Fruit fly (Drosophila melanogaster): ENCODE results near the gene NSD.
A peak's percentile ranks its signal among the peaks of the same experiment; 100 is the strongest.

The NSD gene

dm6 chr3R:27922673-27923175 lies 14.9 kb downstream of the NSD start, which contains the start of gene RpL4 (continued):
- TF ChIP-seq ken (GFP tag; IDR thresholded peaks at IDR 0.05) (peak; percentile 83), Atf3 (GFP tag; optimal IDR thresholded peaks at IDR 0.05) (peak; percentile 66), ara (GFP tag; IDR thresholded peaks at IDR 0.05) (peak; percentile 81), zf30C (GFP tag; optimal IDR thresholded peaks at IDR 0.05) (peak; percentile 39), CG2120 (GFP tag; optimal IDR thresholded peaks at IDR 0.05) (peak; percentile 58), CG2875 (GFP tag; optimal IDR thresholded peaks at IDR 0.05) (peak; percentile 88), Mes4 (GFP tag; optimal IDR thresholded peaks at IDR 0.05) (peak; percentile 93), nerfin-2 (GFP tag; IDR thresholded peaks at IDR 0.05; ENCODE audit: partially characterized antibody) (no peak), salm (tag; optimal IDR thresholded peaks at IDR 0.05) (peak; percentile 76), otp (GFP tag; IDR thresholded peaks at IDR 0.05) (peak; percentile 93), slp2 (GFP tag; optimal IDR thresholded peaks at IDR 0.05) (peak; percentile 72), CG12219 (GFP tag; optimal IDR thresholded peaks at IDR 0.05) (peak; percentile 78), CG2202 (tag; optimal IDR thresholded peaks at IDR 0.05) (peak; percentile 78), CG6791 (GFP tag; IDR thresholded peaks at IDR 0.05; ENCODE audit: partially characterized antibody) (no peak), CG11696 (GFP tag; IDR thresholded peaks at IDR 0.05) (peak; percentile 74), ab (GFP tag; optimal IDR thresholded peaks at IDR 0.05) (peak; percentile 2), cas (GFP tag; IDR thresholded peaks at IDR 0.05) (peak; percentile 53), CG31441 (GFP tag; IDR thresholded peaks at IDR 0.05) (peak; percentile 82), CG7372 (GFP tag; IDR thresholded peaks at IDR 0.05) (peak; percentile 67), stwl (tag; optimal IDR thresholded peaks at IDR 0.05) (peak; percentile 69), CG12769 (tag; optimal IDR thresholded peaks at IDR 0.05) (no peak), stc (GFP tag; IDR thresholded peaks at IDR 0.05) (peak; percentile 71), bcd (GFP tag; optimal IDR thresholded peaks at IDR 0.05) (peak; percentile 92), tll (GFP tag; optimal IDR thresholded peaks at IDR 0.05) (no peak), CG10274 (GFP tag; optimal IDR thresholded peaks at IDR 0.05) (peak; percentile 81), ash1 (GFP tag; optimal IDR thresholded peaks at IDR 0.05) (peak; percentile 64), CG12299 (tag; optimal IDR thresholded peaks at IDR 0.05) (peak; percentile 54), lola (GFP tag; optimal IDR thresholded peaks at IDR 0.05) (peak in 1 of 3 experiments; percentile 61), CG12942 (GFP tag; optimal IDR thresholded peaks at IDR 0.05) (peak; percentile 26), gcm (GFP tag; optimal IDR thresholded peaks at IDR 0.05) (peak; percentile 65), tap (tag; optimal IDR thresholded peaks at IDR 0.05) (no peak), odd (GFP tag; optimal IDR thresholded peaks at IDR 0.05) (peak; percentile 94), CG11398 (GFP tag; optimal IDR thresholded peaks at IDR 0.05) (peak; percentile 81), org-1 (GFP tag; optimal IDR thresholded peaks at IDR 0.05) (peak; percentile 71), Lpt (GFP tag; optimal IDR thresholded peaks at IDR 0.05) (no peak), C15 (GFP tag; IDR thresholded peaks at IDR 0.05) (peak; percentile 72; the same call in 1 of the 3 replicates), D19A (tag; optimal IDR thresholded peaks at IDR 0.05) (peak; percentile 7), NFAT (GFP tag; IDR thresholded peaks at IDR 0.05) (peak; percentile 79), yki (optimal IDR thresholded peaks at IDR 0.05) (no peak), unpg (GFP tag; optimal IDR thresholded peaks at IDR 0.05) (peak; percentile 82), Asciz (GFP tag; optimal IDR thresholded peaks at IDR 0.05) (peak; percentile 84), CG10462 (GFP tag; optimal IDR thresholded peaks at IDR 0.05) (peak; percentile 48), MESR4 (GFP tag; optimal IDR thresholded peaks at IDR 0.05) (peak; percentile 99), Lim3 (GFP tag; IDR thresholded peaks at IDR 0.05) (no peak), fd64A (GFP tag; optimal IDR thresholded peaks at IDR 0.05) (peak; percentile 81), pan (optimal IDR thresholded peaks at IDR 0.05) (no peak), pan (GFP tag; optimal IDR thresholded peaks at IDR 0.05 in 1 of 2, IDR thresholded peaks at IDR 0.05 in 1 of 2) (peak in 1 of 2 experiments; percentile 79), lmd (GFP tag; IDR thresholded peaks at IDR 0.05) (peak; percentile 58), z (GFP tag; IDR thresholded peaks at IDR 0.05) (no peak), NfI (GFP tag; optimal IDR thresholded peaks at IDR 0.05) (peak; percentile 96), Six4 (GFP tag; optimal IDR thresholded peaks at IDR 0.05) (peak; percentile 58)
